Fruit fly (Drosophila melanogaster) S2 (cell line): ENCODE data around the gene CG9550.

Source experiments
- CG8478 ChIP-seq: fragments of >200 bp; optimal IDR thresholded peaks from 2 replicates; lab custom pipeline; 2018
- CTCF ChIP-seq, 2 experiments: fragments of >200 bp; optimal IDR thresholded peaks; 2 replicates each; lab custom pipeline; 2018

Gene CG9550

DNA sequence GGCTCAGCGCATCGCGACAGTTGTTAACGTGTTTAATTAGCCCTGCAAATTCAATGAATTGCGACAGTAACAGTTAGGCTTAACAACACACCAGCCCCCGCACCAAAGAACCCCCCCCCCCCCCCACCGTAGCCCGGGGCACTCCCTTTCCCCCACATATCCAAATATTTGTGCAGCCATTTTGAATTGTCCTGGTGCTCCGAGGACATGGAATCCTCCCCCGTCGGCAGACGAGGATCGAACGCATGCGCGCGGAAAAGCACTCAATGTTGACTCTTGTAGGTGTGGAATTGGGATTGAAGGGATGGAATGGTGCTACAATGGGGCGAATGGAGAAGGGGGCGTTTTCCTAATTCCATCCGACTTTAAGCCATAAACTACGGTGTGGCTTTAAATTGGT is 51.1 kb downstream of the CG9550 start:
- TF ChIP-seq CG8478 (lab: Kevin White, UChicago) (no peak), CTCF (optimal IDR thresholded peaks at IDR 0.05; lab: Kevin White, UChicago) (no peak)
